Worm (Caenorhabditis elegans): ENCODE measurements around the gene T16A1.4.

The T16A1.4 gene

DNA sequence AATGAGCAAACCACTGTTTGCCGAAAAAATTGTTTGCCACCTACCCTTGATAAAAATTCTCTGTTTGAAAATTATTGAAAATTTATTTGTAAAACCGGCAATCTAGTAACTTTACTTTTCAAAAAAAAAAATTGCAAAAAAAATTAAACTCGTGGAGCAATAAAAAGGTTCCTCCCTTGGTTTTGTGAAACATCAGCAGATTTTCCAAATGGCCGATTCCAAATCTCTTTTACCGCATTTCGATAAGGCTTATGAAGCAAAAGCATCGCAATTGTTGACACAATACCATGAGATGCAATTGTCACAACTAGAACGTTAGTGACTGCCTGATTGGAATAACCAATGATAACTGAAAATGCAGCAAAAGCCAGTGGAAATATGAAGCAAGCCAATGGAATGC, 33.1 kb downstream of the T16A1.4 start:
- no peak for TF ChIP-seq him-1 (tag; optimal IDR thresholded peaks at IDR 0.05)
- TF ChIP-seq W03F9.2 (tag; optimal IDR thresholded peaks at IDR 0.05) = no peak
- TF ChIP-seq dao-5 (tag; optimal IDR thresholded peaks at IDR 0.05) = no peak

DNA sequence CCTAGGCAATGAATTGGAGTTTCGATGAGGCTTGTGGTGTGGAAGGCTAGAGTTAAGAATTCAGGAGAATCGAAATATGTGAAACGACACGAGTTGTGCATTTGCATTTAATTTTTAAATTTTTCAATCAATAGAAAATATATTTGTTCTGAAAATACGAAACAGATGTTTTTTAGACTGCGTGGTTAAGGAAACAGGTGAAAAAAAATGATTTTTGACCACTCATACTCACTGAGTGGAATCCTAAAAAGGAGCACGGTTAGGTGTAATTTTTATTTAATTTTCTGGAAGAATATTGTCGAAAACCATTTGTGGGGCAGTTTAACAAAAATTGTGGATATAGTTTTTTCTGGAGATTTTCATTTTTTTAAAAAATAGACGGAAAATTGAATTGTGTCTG, 35.4 kb downstream of the T16A1.4 start, which contains the start of gene srh-195:
Gene srh-195, minus strand, starts transcription at position 101 of the 400 bp plus-strand sequence.
- TF ChIP-seq W03F9.2 (tag; optimal IDR thresholded peaks at IDR 0.05) = no peak
- no peak for TF ChIP-seq dao-5 (tag; optimal IDR thresholded peaks at IDR 0.05)
- no peak for TF ChIP-seq him-1 (tag; optimal IDR thresholded peaks at IDR 0.05)

DNA sequence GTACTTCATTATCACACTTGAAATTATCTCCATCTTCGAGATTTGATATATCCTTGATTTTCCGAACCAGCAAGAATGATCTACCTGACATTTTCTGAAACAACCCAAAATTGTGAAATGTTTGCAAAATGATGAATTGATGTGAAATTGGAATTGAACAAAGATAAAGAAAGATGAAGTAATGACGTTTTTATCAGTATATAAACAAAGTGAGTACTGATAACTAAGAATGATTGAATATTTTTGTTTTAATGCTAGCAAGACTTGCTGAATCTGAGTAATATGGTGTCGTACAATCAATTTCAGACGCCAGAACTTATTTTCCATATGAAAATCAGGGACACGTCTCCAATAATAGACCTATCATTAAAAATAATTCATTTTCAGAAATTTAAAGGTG, 40.7 kb downstream of the T16A1.4 start, which contains the start of gene math-37:
Gene math-37, minus strand, starts transcription at position 101 of the 400 bp plus-strand sequence.
- no peak for TF ChIP-seq W03F9.2 (tag; optimal IDR thresholded peaks at IDR 0.05)
- no peak for TF ChIP-seq dao-5 (tag; optimal IDR thresholded peaks at IDR 0.05)
- TF ChIP-seq him-1 (tag; optimal IDR thresholded peaks at IDR 0.05) = no peak

DNA sequence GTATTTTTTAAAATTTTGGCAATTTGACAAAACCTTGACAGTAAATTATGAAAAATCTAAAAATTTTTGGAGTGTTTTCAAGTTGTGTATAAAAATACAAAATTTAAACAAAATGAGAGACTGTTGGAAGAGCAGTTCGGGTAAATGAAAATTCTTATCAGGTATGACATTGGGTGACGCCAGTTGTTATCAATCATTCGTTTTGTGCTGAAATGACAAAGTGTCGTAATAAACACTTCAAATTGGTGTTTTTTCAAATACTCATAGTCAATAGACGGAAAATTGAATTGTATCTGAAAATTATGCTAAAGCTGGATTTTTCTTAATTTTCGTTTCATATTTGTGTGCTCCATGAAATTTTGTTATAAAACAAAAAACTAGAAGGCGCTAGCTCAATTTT, 41.4 kb downstream of the T16A1.4 start:
- TF ChIP-seq him-1 (tag; optimal IDR thresholded peaks at IDR 0.05) (no peak), W03F9.2 (tag; optimal IDR thresholded peaks at IDR 0.05) (no peak), dao-5 (tag; optimal IDR thresholded peaks at IDR 0.05) (no peak)

DNA sequence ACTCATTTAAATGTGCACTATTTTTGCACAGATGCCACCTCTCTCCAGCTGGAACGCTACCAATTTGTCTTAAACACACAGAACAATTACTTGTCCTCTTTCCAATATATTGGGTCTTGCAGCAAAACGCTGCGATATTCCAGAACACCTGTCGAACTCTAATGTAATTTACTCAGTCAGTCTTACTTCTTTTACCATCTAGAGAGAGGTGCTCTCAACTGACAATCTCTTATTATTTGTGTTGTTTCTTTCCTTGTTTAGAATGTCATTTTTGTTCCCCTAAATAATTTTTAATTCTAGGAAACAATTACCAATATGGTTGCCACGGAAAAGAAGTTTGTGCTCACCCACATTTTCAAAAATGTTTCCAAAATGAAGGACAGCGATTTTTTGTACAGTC, 49.4 kb downstream of the T16A1.4 start, which contains the start of gene sdz-28:
Gene sdz-28, plus strand, starts transcription at position 301 of the 400 bp plus-strand sequence.
- TF ChIP-seq dao-5 (tag; optimal IDR thresholded peaks at IDR 0.05) (no peak), W03F9.2 (tag; optimal IDR thresholded peaks at IDR 0.05) (no peak), him-1 (tag; optimal IDR thresholded peaks at IDR 0.05) (no peak)
